Fruit fly (Drosophila melanogaster) whole organism, wandering third instar larva: ENCODE results near the gene sqd.

Experiments used
- CG32264 ChIP-seq: fragments of 200-800 bp; sonication (Bioruptor generic); optimal IDR thresholded peaks from 2 replicates; lab custom pipeline; 2016; ENCODE audit warnings: missing biosample characterization, missing genetic modification characterization
- N ChIP-seq: fragments of >200 bp; optimal IDR thresholded peaks from 2 replicates; lab custom pipeline; 2018; ENCODE audit warnings: missing biosample characterization, missing external identifiers, missing genetic modification characterization
- OdsH ChIP-seq: fragments of 200-800 bp; sonication (Bioruptor generic); optimal IDR thresholded peaks from 2 replicates; lab custom pipeline; 2016; ENCODE audit warnings: missing biosample characterization, mild to moderate bottlenecking, missing genetic modification characterization
- foxo ChIP-seq, 2 experiments: fragments of 200-800 bp; sonication (Bioruptor generic); optimal IDR thresholded peaks; 2 replicates in 1 of 2; 3 replicates in 1 of 2; lab custom pipeline; 2016 to 2017; ENCODE audit warnings: missing biosample characterization in 2 of 2, missing genetic modification characterization in 2 of 2
- psq ChIP-seq: fragments of 200-800 bp; sonication (Bioruptor generic); optimal IDR thresholded peaks from 3 replicates; lab custom pipeline; 2017; ENCODE audit warnings: missing biosample characterization, mild to moderate bottlenecking, missing genetic modification characterization, moderate library complexity

- no peak for TF ChIP-seq foxo (GFP tag; optimal IDR thresholded peaks at IDR 0.05; lab: Kevin White, UChicago)
- TF ChIP-seq N = no peak
- TF ChIP-seq psq (GFP tag; lab: Kevin White, UChicago) = no peak
- no peak for TF ChIP-seq OdsH (GFP tag; lab: Kevin White, UChicago)
- no peak for TF ChIP-seq CG32264
Measured at dm6 chr3R:13592557-13592956, 53.5 kb downstream of the sqd start, which contains the start of gene CG14369.
